Fruit fly (Drosophila melanogaster): ENCODE measurements around the gene CG4408.

CG4408 gene

DNA sequence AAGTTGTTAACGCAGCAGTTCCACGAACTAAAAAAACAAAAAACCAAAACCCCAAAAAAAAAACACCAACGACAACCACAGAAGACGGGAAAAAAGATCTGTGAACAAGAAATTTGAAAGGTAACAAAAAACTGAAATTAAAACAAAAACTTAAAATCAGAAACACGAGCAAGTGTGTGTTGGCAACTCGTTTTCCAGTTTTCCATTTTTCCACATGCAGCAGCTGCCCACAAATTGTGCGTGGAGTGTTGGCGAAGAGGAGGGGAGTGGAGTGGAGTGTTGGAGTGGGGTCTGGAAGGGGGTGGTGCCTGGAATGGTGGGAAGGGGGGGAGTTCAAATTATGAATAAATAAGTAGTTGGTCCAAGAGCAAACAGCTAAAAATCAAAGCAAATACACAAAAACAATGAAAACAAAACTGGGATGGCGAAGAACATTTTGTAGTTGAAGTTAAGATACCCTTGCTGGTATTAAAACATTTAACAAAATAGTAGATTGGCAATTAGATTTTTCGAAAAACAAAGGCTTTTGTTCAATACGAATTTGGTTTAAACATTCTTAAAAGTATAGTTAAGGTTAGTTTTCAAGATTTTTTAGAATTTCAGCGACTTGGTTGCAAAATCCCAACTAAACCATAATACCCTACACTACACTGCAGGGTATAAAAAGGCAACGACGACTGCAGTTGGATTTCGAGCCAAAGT lies 29.9 kb downstream of the CG4408 start:
- TF ChIP-seq CG13287 (GFP tag; IDR thresholded peaks at IDR 0.05; ENCODE audit: partially characterized antibody): no peak
- no peak for TF ChIP-seq sens-2 (GFP tag; IDR thresholded peaks at IDR 0.05)
- TF ChIP-seq al (GFP tag; IDR thresholded peaks at IDR 0.05): no peak
- peak; percentile 8 for TF ChIP-seq CG11723 (GFP tag; optimal IDR thresholded peaks at IDR 0.05)
- peak; percentile 79 for TF ChIP-seq gem (tag; optimal IDR thresholded peaks at IDR 0.05)
- TF ChIP-seq dpn (GFP tag; optimal IDR thresholded peaks at IDR 0.05): peak in 1 of 2 experiments; percentile 22
- no peak for TF ChIP-seq pros (GFP tag; optimal IDR thresholded peaks at IDR 0.05)
- TF ChIP-seq CG34422 (GFP tag; IDR thresholded peaks at IDR 0.05): no peak
- TF ChIP-seq Poxn (GFP tag; IDR thresholded peaks at IDR 0.05): no peak
- TF ChIP-seq grau (tag; optimal IDR thresholded peaks at IDR 0.05): peak; percentile 58
- no peak for TF ChIP-seq HLH3B (GFP tag; IDR thresholded peaks at IDR 0.05)
- no peak for TF ChIP-seq prd (optimal IDR thresholded peaks at IDR 0.05)
- TF ChIP-seq prd (GFP tag; IDR thresholded peaks at IDR 0.05): peak; percentile 58; the same call in 2 of the 3 replicates
- TF ChIP-seq twi (tag; optimal IDR thresholded peaks at IDR 0.05): no peak
- TF ChIP-seq NK7.1 (GFP tag; optimal IDR thresholded peaks at IDR 0.05): no peak
- TF ChIP-seq NC2β (GFP tag; optimal IDR thresholded peaks at IDR 0.05): no peak
- no peak for TF ChIP-seq lbe (GFP tag; optimal IDR thresholded peaks at IDR 0.05)
- TF ChIP-seq CG11695 (GFP tag; IDR thresholded peaks at IDR 0.05): no peak
- peak; percentile 62 for TF ChIP-seq CG11504 (tag; optimal IDR thresholded peaks at IDR 0.05)
- no peak for TF ChIP-seq GATAe (GFP tag; conservative IDR thresholded peaks at IDR 0.05)
- TF ChIP-seq CG1529 (GFP tag; optimal IDR thresholded peaks at IDR 0.05): peak; percentile 57
- peak; percentile 31 for TF ChIP-seq Antp (GFP tag; optimal IDR thresholded peaks at IDR 0.05)
- no peak for TF ChIP-seq Bdp1 (GFP tag; optimal IDR thresholded peaks at IDR 0.05)
- peak; percentile 68 for TF ChIP-seq vvl (GFP tag; IDR thresholded peaks at IDR 0.05)
- TF ChIP-seq trem (tag; optimal IDR thresholded peaks at IDR 0.05): peak; percentile 58
- TF ChIP-seq CG10209 (GFP tag; optimal IDR thresholded peaks at IDR 0.05): peak; percentile 60
- no peak for TF ChIP-seq knrl (GFP tag; IDR thresholded peaks at IDR 0.05; ENCODE audit: partially characterized antibody)
- no peak for TF ChIP-seq fd102C (GFP tag; optimal IDR thresholded peaks at IDR 0.05)
- peak; percentile 37 for TF ChIP-seq Atf-2 (GFP tag; optimal IDR thresholded peaks at IDR 0.05)
- no peak for TF ChIP-seq Opbp (GFP tag; IDR thresholded peaks at IDR 0.05; ENCODE audit: partially characterized antibody)
- peak; percentile 47 for TF ChIP-seq CG17328 (GFP tag; IDR thresholded peaks at IDR 0.05)
- TF ChIP-seq ewg (GFP tag; optimal IDR thresholded peaks at IDR 0.05): peak; percentile 40
- TF ChIP-seq CG13296 (GFP tag; optimal IDR thresholded peaks at IDR 0.05): no peak
- TF ChIP-seq CG17359 (tag; optimal IDR thresholded peaks at IDR 0.05): peak; percentile 60
- TF ChIP-seq ara (GFP tag; IDR thresholded peaks at IDR 0.05): no peak
- TF ChIP-seq CG13123 (GFP tag; optimal IDR thresholded peaks at IDR 0.05): no peak
- TF ChIP-seq CG10565 (GFP tag; optimal IDR thresholded peaks at IDR 0.05): no peak
- TF ChIP-seq CG10267 (tag; optimal IDR thresholded peaks at IDR 0.05): peak; percentile 44
- TF ChIP-seq CG6683 (GFP tag; optimal IDR thresholded peaks at IDR 0.05): no peak
- peak; percentile 36 for TF ChIP-seq ind (GFP tag; optimal IDR thresholded peaks at IDR 0.05)
- no peak for TF ChIP-seq B-H2 (GFP tag; optimal IDR thresholded peaks at IDR 0.05)
- no peak for TF ChIP-seq sima (GFP tag; optimal IDR thresholded peaks at IDR 0.05)
- peak; percentile 41; the same call in 1 of the 2 replicates for TF ChIP-seq sisA (GFP tag; IDR thresholded peaks at IDR 0.05)
- peak; percentile 57 for TF ChIP-seq CG14710 (tag; optimal IDR thresholded peaks at IDR 0.05)
- no peak for TF ChIP-seq gcm2 (GFP tag; optimal IDR thresholded peaks at IDR 0.05)
- TF ChIP-seq lov (optimal IDR thresholded peaks at IDR 0.05): no peak
- 0 out of 3 replicates have a peak, but pooled peaks have one; percentile 16 for TF ChIP-seq lov (GFP tag; IDR thresholded peaks at IDR 0.05)
- TF ChIP-seq CG16863 (GFP tag; optimal IDR thresholded peaks at IDR 0.05): no peak
- peak; percentile 53 for TF ChIP-seq CG17829 (tag; optimal IDR thresholded peaks at IDR 0.05)
- no peak for TF ChIP-seq Dip2 (GFP tag; IDR thresholded peaks at IDR 0.05)

Data from whole organism, embryonic.